Fruit fly (Drosophila melanogaster): Measurements from ENCODE around the gene GlcAT-S.

Gene GlcAT-S

DNA sequence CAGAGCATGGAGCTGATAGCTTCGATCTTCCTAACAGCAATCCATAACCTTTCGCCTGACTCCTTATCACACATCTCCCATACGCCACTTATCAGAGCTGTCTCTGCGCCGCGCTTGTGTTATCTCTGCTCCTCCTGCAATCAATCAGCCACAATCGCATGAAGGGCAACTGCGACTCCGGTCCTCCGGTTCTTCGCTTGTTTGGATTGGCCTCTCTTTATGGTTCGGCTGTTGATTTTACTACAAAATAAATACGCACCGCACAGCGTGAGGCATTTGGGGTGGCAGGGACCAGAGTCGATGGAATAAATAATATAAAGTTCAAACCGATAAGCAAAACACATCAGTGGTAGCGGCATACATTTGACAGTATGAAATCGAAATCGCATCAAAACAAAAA lies 16.8 kb downstream of the GlcAT-S start (continued):
- TF ChIP-seq ERR (GFP tag; optimal IDR thresholded peaks at IDR 0.05) = peak; percentile 44
- no peak for TF ChIP-seq klu (GFP tag; IDR thresholded peaks at IDR 0.05)
- peak; percentile 63 for TF ChIP-seq CG18262 (tag; optimal IDR thresholded peaks at IDR 0.05)
- TF ChIP-seq CoRest (tag; optimal IDR thresholded peaks at IDR 0.05) = peak; percentile 18
- TF ChIP-seq D19B (GFP tag; optimal IDR thresholded peaks at IDR 0.05) = no peak
- TF ChIP-seq CG11504 (tag; optimal IDR thresholded peaks at IDR 0.05) = no peak
- no peak for TF ChIP-seq Scr (GFP tag; IDR thresholded peaks at IDR 0.05; ENCODE audit: partially characterized antibody)
- TF ChIP-seq dmrt99B (tag; optimal IDR thresholded peaks at IDR 0.05) = peak; percentile 23
- TF ChIP-seq gt (GFP tag; IDR thresholded peaks at IDR 0.05) = no peak
- TF ChIP-seq crc (GFP tag; optimal IDR thresholded peaks at IDR 0.05) = no peak
- TF ChIP-seq ind (GFP tag; optimal IDR thresholded peaks at IDR 0.05) = no peak
- TF ChIP-seq CG13424 (tag; optimal IDR thresholded peaks at IDR 0.05) = peak; percentile 35
- no peak for TF ChIP-seq lov (optimal IDR thresholded peaks at IDR 0.05)
- peak; percentile 87 for TF ChIP-seq lov (GFP tag; IDR thresholded peaks at IDR 0.05)
- peak; percentile 66 for TF ChIP-seq CG4360 (GFP tag; IDR thresholded peaks at IDR 0.05)
- TF ChIP-seq mam (GFP tag; optimal IDR thresholded peaks at IDR 0.05) = peak; percentile 26
- peak; percentile 81 for TF ChIP-seq fd102C (GFP tag; optimal IDR thresholded peaks at IDR 0.05)
- TF ChIP-seq zfh1 (GFP tag; IDR thresholded peaks at IDR 0.05) = peak; percentile 89
- peak; percentile 79 for TF ChIP-seq sim (GFP tag; IDR thresholded peaks at IDR 0.05)
- no peak for TF ChIP-seq CG34224 (GFP tag; IDR thresholded peaks at IDR 0.05; ENCODE audit: partially characterized antibody)
- TF ChIP-seq CG18599 (GFP tag; optimal IDR thresholded peaks at IDR 0.05) = peak; percentile 73
- no peak for TF ChIP-seq Dbx (GFP tag; IDR thresholded peaks at IDR 0.05)
- no peak for TF ChIP-seq Usf (GFP tag; optimal IDR thresholded peaks at IDR 0.05)
- TF ChIP-seq zen2 (GFP tag; IDR thresholded peaks at IDR 0.05; ENCODE audit: partially characterized antibody) = no peak
- TF ChIP-seq HLHmδ (GFP tag; optimal IDR thresholded peaks at IDR 0.05) = peak; percentile 88
- no peak for TF ChIP-seq D (optimal IDR thresholded peaks at IDR 0.05)
- TF ChIP-seq D (GFP tag; optimal IDR thresholded peaks at IDR 0.05) = peak; percentile 77
- peak; percentile 33 for TF ChIP-seq CG18764 (GFP tag; optimal IDR thresholded peaks at IDR 0.05)
- no peak for TF ChIP-seq Dip3 (GFP tag; optimal IDR thresholded peaks at IDR 0.05)
- peak; percentile 19 for TF ChIP-seq scrt (GFP tag; optimal IDR thresholded peaks at IDR 0.05)
- 0 out of 2 replicates have a peak, but pooled peaks have one; percentile 37 for TF ChIP-seq sens-2 (GFP tag; IDR thresholded peaks at IDR 0.05)
- peak; percentile 29; the same call in 1 of the 2 replicates for TF ChIP-seq CG31441 (GFP tag; IDR thresholded peaks at IDR 0.05)
- peak; percentile 53; the same call in 1 of the 2 replicates for TF ChIP-seq dimm (GFP tag; IDR thresholded peaks at IDR 0.05)
- peak; percentile 82 for TF ChIP-seq Kr (GFP tag; optimal IDR thresholded peaks at IDR 0.05)
- peak; percentile 52; the same call in 1 of the 2 replicates for TF ChIP-seq E2f1 (GFP tag; IDR thresholded peaks at IDR 0.05)
- no peak for TF ChIP-seq Neu2 (GFP tag; optimal IDR thresholded peaks at IDR 0.05; ENCODE audit: borderline replicate concordance)
- peak; percentile 62 for TF ChIP-seq CG8290 (GFP tag; optimal IDR thresholded peaks at IDR 0.05)
- peak in 1 of 2 experiments; percentile 49 for TF ChIP-seq CG8290 (tag; optimal IDR thresholded peaks at IDR 0.05)
- TF ChIP-seq cwo (GFP tag; optimal IDR thresholded peaks at IDR 0.05) = no peak
- TF ChIP-seq CG31365 (tag; optimal IDR thresholded peaks at IDR 0.05) = peak; percentile 27
- TF ChIP-seq repo (GFP tag; optimal IDR thresholded peaks at IDR 0.05) = peak; percentile 25
- TF ChIP-seq CG11398 (GFP tag; optimal IDR thresholded peaks at IDR 0.05) = peak; percentile 66
- TF ChIP-seq ro (GFP tag; IDR thresholded peaks at IDR 0.05) = no peak
- no peak for TF ChIP-seq MESR4 (GFP tag; optimal IDR thresholded peaks at IDR 0.05)
- TF ChIP-seq nerfin-1 (tag; optimal IDR thresholded peaks at IDR 0.05) = no peak
- TF ChIP-seq H15 (GFP tag; IDR thresholded peaks at IDR 0.05) = no peak
- TF ChIP-seq CG2678 (tag; optimal IDR thresholded peaks at IDR 0.05) = peak; percentile 71
- peak; percentile 45 for TF ChIP-seq unpg (GFP tag; optimal IDR thresholded peaks at IDR 0.05)
- TF ChIP-seq kay (GFP tag; optimal IDR thresholded peaks at IDR 0.05) = peak; percentile 66
- TF ChIP-seq ewg (GFP tag; optimal IDR thresholded peaks at IDR 0.05) = peak; percentile 18
- TF ChIP-seq Hmr (GFP tag; optimal IDR thresholded peaks at IDR 0.05) = peak; percentile 41
- TF ChIP-seq Lim3 (GFP tag; IDR thresholded peaks at IDR 0.05) = no peak

All from whole organism, embryonic.